Fruit fly (Drosophila melanogaster): ENCODE data around the gene CG15201.

- no peak for TF ChIP-seq psq (GFP tag; optimal IDR thresholded peaks at IDR 0.05)
- TF ChIP-seq usp (GFP tag; optimal IDR thresholded peaks at IDR 0.05) = no peak
- no peak for TF ChIP-seq foxo (GFP tag; optimal IDR thresholded peaks at IDR 0.05)
- no peak for TF ChIP-seq lola (GFP tag; optimal IDR thresholded peaks at IDR 0.05)
- no peak for TF ChIP-seq fru (GFP tag; optimal IDR thresholded peaks at IDR 0.05)
Measured at dm6 chrX:11153413-11153812, 9.5 kb downstream of the CG15201 start.
